Worm (Caenorhabditis elegans) whole organism, L2 larva: ENCODE data around the gene zig-5.

Experiments used
- blmp-1 ChIP-seq: sonication (generic microtip); optimal IDR thresholded peaks from 2 replicates; lab custom pipeline; 2017; ENCODE audit warnings: missing genetic modification characterization, mild to moderate bottlenecking, missing compliant biosample characterization, antibody characterized with exemption, moderate library complexity; ENCODE audit not compliant: insufficient read depth
- crh-2 ChIP-seq: sonication (generic microtip); optimal IDR thresholded peaks from 2 replicates; lab custom pipeline; 2017; ENCODE audit warnings: missing biosample characterization, missing genetic modification characterization
- lin-11 ChIP-seq: fragments of 150-350 bp; sonication (generic microtip); optimal IDR thresholded peaks from 2 replicates; lab custom pipeline; 2014; ENCODE audit warnings: missing biosample characterization, missing genetic modification characterization, inconsistent platforms, mixed read lengths
- lin-13 ChIP-seq: fragments of 150-350 bp; optimal IDR thresholded peaks from 2 replicates; lab custom pipeline; 2014; ENCODE audit warnings: missing biosample characterization, missing genetic modification reagents, missing genetic modification characterization
- nhr-11 ChIP-seq: fragments of 150-350 bp; optimal IDR thresholded peaks from 2 replicates; lab custom pipeline; 2014; ENCODE audit warnings: missing biosample characterization, missing genetic modification characterization
- nhr-25 ChIP-seq: fragments of 150-350 bp; sonication (generic microtip); optimal IDR thresholded peaks from 3 replicates; lab custom pipeline; 2014; ENCODE audit warnings: missing biosample characterization, missing genetic modification characterization
- nhr-77 ChIP-seq: fragments of 150-350 bp; optimal IDR thresholded peaks from 2 replicates; lab custom pipeline; 2014; ENCODE audit warnings: missing biosample characterization, missing genetic modification characterization
- unc-62 ChIP-seq: fragments of 150-350 bp; optimal IDR thresholded peaks from 2 replicates; lab custom pipeline; 2014; ENCODE audit warnings: missing biosample characterization, missing genetic modification reagents, missing genetic modification characterization
- ztf-1 ChIP-seq: fragments of 200-800 bp; sonication (Bioruptor generic); conservative IDR thresholded peaks from 2 replicates; pipeline ENCODE4 v1.3.6; 2022; ENCODE audit warnings: missing genetic modification characterization, missing compliant biosample characterization

ce11 chrIII:10921474-10921873 lies 31.8 kb downstream of the zig-5 start:
- TF ChIP-seq lin-13 (no peak), nhr-11 (tag; lab: Kevin White, UChicago) (no peak), blmp-1 (no peak), nhr-77 (tag; lab: Kevin White, UChicago) (no peak), crh-2 (no peak), ztf-1 (GFP tag; lab: Robert Waterston, UW) (no peak), lin-11 (no peak), nhr-25 (tag; lab: Kevin White, UChicago) (no peak), unc-62 (GFP tag; lab: Kevin White, UChicago) (no peak)
